Worm (Caenorhabditis elegans) whole organism, L1 larva: ENCODE measurements around the gene epic-2.

Source experiments
- C04F5.9 ChIP-seq: sonication (generic microtip); optimal IDR thresholded peaks from 2 replicates; lab custom pipeline; 2016; ENCODE audit warnings: missing genetic modification characterization, missing compliant biosample characterization
- C16A3.4 ChIP-seq: fragments of 150-350 bp; optimal IDR thresholded peaks from 2 replicates; lab custom pipeline; 2014; ENCODE audit warnings: missing biosample characterization, missing genetic modification characterization
- Y116A8C.19 ChIP-seq: sonication (generic microtip); optimal IDR thresholded peaks from 2 replicates; lab custom pipeline; 2016; ENCODE audit warnings: missing compliant biosample characterization, missing genetic modification characterization, borderline replicate concordance
- ama-1 ChIP-seq: fragments of 150-350 bp; optimal IDR thresholded peaks from 2 replicates; lab custom pipeline; 2014
- blmp-1 ChIP-seq: fragments of 150-350 bp; optimal IDR thresholded peaks from 2 replicates; lab custom pipeline; 2014; ENCODE audit warnings: missing biosample characterization, missing genetic modification characterization
- ceh-8 ChIP-seq: fragments of 200-800 bp; sonication (Bioruptor generic); optimal IDR thresholded peaks from 2 replicates; lab custom pipeline; 2018; ENCODE audit warnings: mild to moderate bottlenecking, missing genetic modification characterization, moderate library complexity, missing compliant biosample characterization
- ceh-82 ChIP-seq, 3 experiments: fragments of 150-350 bp in 1 of 3; sonication (generic microtip) in 2 of 3; optimal IDR thresholded peaks; 2 replicates each; lab custom pipeline; 2014 to 2017; ENCODE audit warnings: missing biosample characterization in 3 of 3, missing genetic modification characterization in 3 of 3
- ceh-90 ChIP-seq: sonication (generic microtip); optimal IDR thresholded peaks from 2 replicates; lab custom pipeline; 2016; ENCODE audit warnings: missing genetic modification characterization, missing compliant biosample characterization
- ces-1 ChIP-seq: fragments of 150-350 bp; optimal IDR thresholded peaks from 2 replicates; lab custom pipeline; 2014; ENCODE audit warnings: missing biosample characterization, missing genetic modification reagents, missing genetic modification characterization
- dpl-1 ChIP-seq, 3 experiments: fragments of 150-350 bp in 2 of 3; sonication (generic microtip) in 1 of 3; optimal IDR thresholded peaks; 2 replicates each; lab custom pipeline; 2014 to 2017; ENCODE audit warnings: missing biosample characterization in 3 of 3, missing genetic modification characterization in 3 of 3, missing genetic modification reagents in 3 of 3
- efl-1 ChIP-seq, 4 experiments: fragments of 150-350 bp; optimal IDR thresholded peaks in 3 of 4; peaks in 1 of 4; 1 replicate in 1 of 4; 2 replicates in 3 of 4; lab custom pipeline; 2014; ENCODE audit warnings: missing biosample characterization in 2 of 4, missing genetic modification characterization in 2 of 4, missing genetic modification reagents in 2 of 4
- efl-3 ChIP-seq: fragments of 200-800 bp; sonication (Bioruptor generic); optimal IDR thresholded peaks from 2 replicates; lab custom pipeline; 2018; ENCODE audit warnings: mild to moderate bottlenecking, missing genetic modification characterization, missing compliant biosample characterization
- elt-3 ChIP-seq, 6 experiments: fragments of 150-350 bp in 1 of 6; sonication (generic microtip); optimal IDR thresholded peaks; 2 replicates each; lab custom pipeline; 2017 to 2018; ENCODE audit warnings: missing biosample characterization in 6 of 6, missing genetic modification characterization in 6 of 6, inconsistent platforms in 1 of 6
- fkh-10 ChIP-seq: sonication (generic microtip); optimal IDR thresholded peaks from 2 replicates; lab custom pipeline; 2017; ENCODE audit warnings: missing biosample characterization, missing genetic modification reagents, missing genetic modification characterization
- fkh-8 ChIP-seq: sonication (generic microtip); optimal IDR thresholded peaks from 2 replicates; lab custom pipeline; 2016; ENCODE audit warnings: mild to moderate bottlenecking, missing genetic modification characterization, missing compliant biosample characterization
- hpl-2 ChIP-seq: fragments of 150-350 bp; optimal IDR thresholded peaks from 2 replicates; lab custom pipeline; 2014; ENCODE audit warnings: missing biosample characterization, missing genetic modification reagents, missing genetic modification characterization
- isw-1 ChIP-seq: fragments of 200-800 bp; sonication (Bioruptor generic); IDR thresholded peaks from 2 replicates; pipeline ENCODE4 v1.3.6; 2022; ENCODE audit warnings: missing genetic modification characterization, missing compliant biosample characterization
- jun-1 ChIP-seq: fragments of 150-350 bp; optimal IDR thresholded peaks from 2 replicates; lab custom pipeline; 2014; ENCODE audit warnings: missing biosample characterization, missing genetic modification reagents, missing genetic modification characterization
- lin-13 ChIP-seq: fragments of 150-350 bp; optimal IDR thresholded peaks from 2 replicates; lab custom pipeline; 2014; ENCODE audit warnings: missing biosample characterization, missing genetic modification reagents, missing genetic modification characterization
- lin-14 ChIP-seq: fragments of 200-800 bp; sonication (Bioruptor generic); optimal IDR thresholded peaks from 2 replicates; lab custom pipeline; 2018; ENCODE audit warnings: mild to moderate bottlenecking, missing genetic modification characterization, moderate library complexity, missing compliant biosample characterization
- lsy-2 ChIP-seq, 2 experiments: fragments of 150-350 bp; optimal IDR thresholded peaks; 2 replicates each; lab custom pipeline; 2014; ENCODE audit warnings: missing biosample characterization in 2 of 2, missing genetic modification characterization in 2 of 2
- mab-9 ChIP-seq: fragments of 200-800 bp; sonication (Bioruptor generic); IDR thresholded peaks from 2 replicates; pipeline ENCODE4 v1.3.6; 2022; ENCODE audit warnings: missing genetic modification reagents, missing genetic modification characterization, missing compliant biosample characterization
- mdl-1 ChIP-seq, 2 experiments: fragments of 150-350 bp; optimal IDR thresholded peaks; 2 replicates each; lab custom pipeline; 2014 to 2017; ENCODE audit warnings: missing biosample characterization in 2 of 2, missing genetic modification characterization in 2 of 2, inconsistent platforms in 1 of 2
- mef-2 ChIP-seq: fragments of 150-350 bp; optimal IDR thresholded peaks from 2 replicates; lab custom pipeline; 2014; ENCODE audit warnings: missing biosample characterization, missing genetic modification characterization
- nhr-28 ChIP-seq: fragments of 150-350 bp; optimal IDR thresholded peaks from 2 replicates; lab custom pipeline; 2014; ENCODE audit warnings: missing biosample characterization, missing genetic modification characterization
- nhr-47 ChIP-seq: sonication (generic microtip); optimal IDR thresholded peaks from 2 replicates; lab custom pipeline; 2016; ENCODE audit warnings: mild to moderate bottlenecking, missing genetic modification characterization, moderate library complexity, missing compliant biosample characterization
- nhr-71 ChIP-seq: sonication (generic microtip); optimal IDR thresholded peaks from 2 replicates; lab custom pipeline; 2016; ENCODE audit warnings: mild to moderate bottlenecking, missing genetic modification characterization, moderate library complexity, missing compliant biosample characterization
- nhr-85 ChIP-seq: sonication (generic microtip); peaks from one replicate; lab custom pipeline; 2016; ENCODE audit warnings: missing genetic modification characterization, inconsistent platforms, missing compliant biosample characterization
- pax-3 ChIP-seq: fragments of 200-800 bp; sonication (Bioruptor generic); optimal IDR thresholded peaks from 2 replicates; lab custom pipeline; 2018; ENCODE audit warnings: mild to moderate bottlenecking, missing genetic modification characterization, moderate library complexity, missing compliant biosample characterization
- rnt-1 ChIP-seq: sonication (generic microtip); optimal IDR thresholded peaks from 2 replicates; lab custom pipeline; 2016; ENCODE audit warnings: mild to moderate bottlenecking, missing genetic modification characterization, moderate library complexity, missing compliant biosample characterization
- skn-1 ChIP-seq: fragments of 150-350 bp; optimal IDR thresholded peaks from 2 replicates; lab custom pipeline; 2014; ENCODE audit warnings: missing biosample characterization, missing genetic modification characterization
- snu-23 ChIP-seq: sonication (generic microtip); optimal IDR thresholded peaks from 2 replicates; lab custom pipeline; 2016; ENCODE audit warnings: missing genetic modification characterization, missing compliant biosample characterization
- sup-37 ChIP-seq: fragments of 200-800 bp; sonication (Bioruptor generic); optimal IDR thresholded peaks from 2 replicates; lab custom pipeline; 2018; ENCODE audit warnings: mild to moderate bottlenecking, missing genetic modification characterization, missing compliant biosample characterization
- unc-130 ChIP-seq: fragments of 150-350 bp; optimal IDR thresholded peaks from 2 replicates; lab custom pipeline; 2017; ENCODE audit warnings: missing biosample characterization, missing genetic modification characterization, inconsistent platforms
- unc-86 ChIP-seq: sonication (generic microtip); optimal IDR thresholded peaks from 2 replicates; lab custom pipeline; 2016; ENCODE audit warnings: missing genetic modification characterization, missing compliant biosample characterization
- ztf-11 ChIP-seq, 2 experiments: sonication (generic microtip); optimal IDR thresholded peaks; 2 replicates each; lab custom pipeline; 2016 to 2017; ENCODE audit warnings: missing genetic modification characterization in 2 of 2, missing biosample characterization in 1 of 2, missing compliant biosample characterization in 1 of 2
- ztf-4 ChIP-seq: fragments of 150-350 bp; optimal IDR thresholded peaks from 2 replicates; lab custom pipeline; 2014; ENCODE audit warnings: missing biosample characterization, missing genetic modification characterization

Gene epic-2

DNA sequence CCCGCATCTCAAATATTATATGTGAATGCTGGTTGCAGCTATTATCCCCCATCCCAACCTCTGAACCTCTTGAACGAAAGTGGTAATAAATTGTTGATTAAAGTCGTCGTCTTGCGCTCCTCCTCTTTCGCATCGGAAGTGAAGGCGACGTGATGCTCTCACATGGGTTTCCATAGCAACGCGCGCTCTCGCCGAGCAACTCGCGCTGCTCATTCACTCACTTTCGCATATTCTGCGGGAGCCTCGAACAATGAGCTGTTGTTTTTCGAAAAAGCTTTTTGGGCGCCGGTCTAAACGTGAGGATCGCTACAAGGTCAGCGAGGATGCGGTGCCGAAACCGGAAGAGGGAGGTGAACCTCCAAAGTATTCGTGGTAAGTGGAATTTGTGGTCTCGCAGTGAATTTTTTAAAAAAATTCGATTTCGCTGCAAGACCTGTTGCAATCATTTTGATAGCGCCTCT, 9.5 kb upstream of the epic-2 start, which contains the start of gene rpi-2 (continued):
- TF ChIP-seq jun-1 (tag; lab: Kevin White, UChicago) (no peak), nhr-28 (tag; lab: Kevin White, UChicago) (no peak), mef-2 (tag; lab: Kevin White, UChicago) (no peak), ces-1 (GFP tag; lab: Kevin White, UChicago) (no peak), lin-13 (GFP tag; lab: Kevin White, UChicago) (no peak), dpl-1 (GFP tag; optimal IDR thresholded peaks at IDR 0.05; lab: Kevin White, UChicago) (no peak), ztf-4 (tag; lab: Kevin White, UChicago) (no peak), efl-3 (GFP tag; lab: Kevin White, UChicago) (no peak), fkh-8 (tag; lab: Kevin White, UChicago) (peak; percentile 79), elt-3 (tag; optimal IDR thresholded peaks at IDR 0.05; lab: Kevin White, UChicago) (no peak), mdl-1 (tag; optimal IDR thresholded peaks at IDR 0.05; lab: Kevin White, UChicago) (no peak), fkh-10 (GFP tag; lab: Kevin White, UChicago) (no peak), unc-86 (tag; lab: Kevin White, UChicago) (peak; percentile 26), lsy-2 (tag; optimal IDR thresholded peaks at IDR 0.05; lab: Kevin White, UChicago) (peak in 1 of 2 experiments; percentile 5), rnt-1 (tag; lab: Kevin White, UChicago) (no peak), ceh-8 (GFP tag; lab: Kevin White, UChicago) (no peak), ama-1 (no peak), C04F5.9 (no peak), efl-1 (optimal IDR thresholded peaks at IDR 0.05; lab: Kevin White, UChicago) (peak in 1 of 2 experiments; percentile 22), efl-1 (GFP tag; optimal IDR thresholded peaks at IDR 0.05 in 1 of 2; lab: Kevin White, UChicago) (peak in 1 of 2 experiments; percentile 60), nhr-71 (peak; percentile 55), unc-130 (no peak), ztf-11 (tag; optimal IDR thresholded peaks at IDR 0.05; lab: Kevin White, UChicago) (no peak), blmp-1 (tag; lab: Kevin White, UChicago) (no peak), ceh-90 (tag; lab: Kevin White, UChicago) (no peak), skn-1 (tag; lab: Kevin White, UChicago) (no peak), nhr-47 (tag; lab: Kevin White, UChicago) (peak; percentile 38), pax-3 (no peak), Y116A8C.19 (no peak)
- TF ChIP-seq, all 84 proteins: peak for 17

DNA sequence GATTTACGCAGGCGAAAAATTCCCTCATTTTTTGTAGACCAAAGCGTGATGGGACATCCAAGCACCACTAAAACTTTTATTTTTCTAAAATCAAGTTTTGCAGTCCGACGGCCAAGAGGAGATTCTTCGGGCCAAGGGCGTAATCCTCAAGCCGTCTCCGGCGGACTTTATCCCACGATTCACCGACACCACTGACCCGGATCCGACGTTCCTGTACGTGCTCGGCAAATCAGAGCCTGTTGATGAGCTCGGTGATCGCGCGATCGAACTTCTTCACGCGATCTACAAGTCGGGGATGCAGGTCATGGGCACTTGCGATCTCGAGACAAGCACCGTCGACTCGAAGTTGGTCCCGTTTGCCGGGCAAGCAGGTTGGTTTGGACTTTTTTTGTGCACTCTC, 7.0 kb upstream of the epic-2 start:
- TF ChIP-seq fkh-8 (tag; lab: Kevin White, UChicago) (no peak), nhr-85 (tag; lab: Kevin White, UChicago) (no peak)
- TF ChIP-seq, all 84 proteins: peak for 0

DNA sequence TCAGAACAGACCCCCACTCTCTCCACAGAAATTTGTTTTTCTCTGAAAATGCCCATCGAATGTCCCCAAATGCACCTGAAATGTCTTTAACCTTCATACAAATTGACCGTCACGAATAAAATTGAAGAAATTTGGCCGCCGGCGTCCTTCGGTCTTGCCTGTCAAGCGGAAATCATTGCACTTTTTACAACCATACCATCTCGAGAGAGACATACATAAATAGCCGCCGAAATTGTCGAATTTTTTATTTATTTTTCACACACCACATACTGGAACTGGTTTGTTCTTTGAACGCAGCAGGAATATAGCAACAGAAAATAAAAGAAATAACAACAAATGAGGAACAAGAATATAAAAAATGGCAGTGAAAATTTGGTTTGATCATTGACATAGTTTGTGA, 4.9 kb upstream of the epic-2 start:
- TF ChIP-seq blmp-1 (tag; lab: Kevin White, UChicago) (peak; percentile 20), hpl-2 (GFP tag; lab: Kevin White, UChicago) (no peak), lsy-2 (tag; optimal IDR thresholded peaks at IDR 0.05; lab: Kevin White, UChicago) (peak in 1 of 2 experiments; percentile 17), snu-23 (peak; percentile 6), efl-1 (optimal IDR thresholded peaks at IDR 0.05; lab: Kevin White, UChicago) (no peak), efl-1 (GFP tag; optimal IDR thresholded peaks at IDR 0.05 in 1 of 2; lab: Kevin White, UChicago) (peak in 1 of 2 experiments; percentile 51), lin-14 (GFP tag; lab: Kevin White, UChicago) (peak; percentile 34), sup-37 (GFP tag; lab: Kevin White, UChicago) (no peak)

DNA sequence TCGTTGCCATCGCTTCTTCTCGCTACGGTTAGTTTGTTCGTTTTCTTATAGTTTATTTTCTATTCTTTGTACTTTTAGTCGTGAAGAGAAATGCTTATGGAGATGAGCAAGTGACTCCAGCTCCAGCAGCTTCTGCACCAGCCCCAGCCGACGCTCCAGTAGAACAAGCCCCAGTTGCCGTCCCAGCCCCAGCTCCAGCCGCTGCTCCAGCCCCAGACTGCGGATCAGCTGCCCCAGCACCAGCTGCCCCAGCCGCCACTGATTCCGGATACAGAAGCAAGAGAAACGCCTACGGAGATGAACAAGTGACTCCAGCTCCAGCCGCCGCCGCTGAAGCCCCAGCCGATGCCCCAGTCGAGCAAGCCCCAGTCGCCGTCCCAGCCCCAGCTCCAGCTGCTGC, 312 bp downstream of the epic-2 start:
- 0 out of 2 replicates have a peak, but pooled peaks have one; percentile 19 for TF ChIP-seq mab-9 (GFP tag; lab: Robert Waterston, UW)

DNA sequence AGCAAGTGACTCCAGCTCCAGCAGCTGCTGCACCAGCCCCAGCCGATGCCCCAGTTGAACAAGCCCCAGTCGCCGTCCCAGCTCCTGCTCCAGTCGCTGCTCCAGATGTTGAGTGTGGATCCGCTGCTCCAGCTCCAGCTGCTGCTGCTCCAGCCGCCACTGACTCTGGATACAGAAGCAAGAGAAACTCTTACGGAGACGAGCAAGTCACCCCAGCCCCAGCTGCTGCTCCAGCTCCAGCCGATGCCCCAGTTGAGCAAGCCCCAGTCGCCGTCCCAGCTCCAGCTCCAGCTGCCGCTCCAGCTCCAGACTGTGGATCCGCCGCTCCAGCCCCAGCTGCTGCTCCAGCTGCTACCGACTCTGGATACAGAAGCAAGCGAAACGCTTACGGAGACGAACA, 1.0 kb downstream of the epic-2 start:
- TF ChIP-seq C16A3.4 (tag; lab: Kevin White, UChicago) = no peak
- TF ChIP-seq isw-1 (GFP tag; lab: Robert Waterston, UW) = no peak
- no peak for TF ChIP-seq efl-1 (optimal IDR thresholded peaks at IDR 0.05; lab: Kevin White, UChicago)
- peak in 1 of 2 experiments; percentile 15 for TF ChIP-seq efl-1 (GFP tag; optimal IDR thresholded peaks at IDR 0.05 in 1 of 2; lab: Kevin White, UChicago)
- TF ChIP-seq ztf-4 (tag; lab: Kevin White, UChicago) = no peak
- no peak for TF ChIP-seq ceh-82 (tag; optimal IDR thresholded peaks at IDR 0.05; lab: Kevin White, UChicago)
